Worm (Caenorhabditis elegans): ENCODE data around the gene F52D10.4.

F52D10.4 gene

DNA sequence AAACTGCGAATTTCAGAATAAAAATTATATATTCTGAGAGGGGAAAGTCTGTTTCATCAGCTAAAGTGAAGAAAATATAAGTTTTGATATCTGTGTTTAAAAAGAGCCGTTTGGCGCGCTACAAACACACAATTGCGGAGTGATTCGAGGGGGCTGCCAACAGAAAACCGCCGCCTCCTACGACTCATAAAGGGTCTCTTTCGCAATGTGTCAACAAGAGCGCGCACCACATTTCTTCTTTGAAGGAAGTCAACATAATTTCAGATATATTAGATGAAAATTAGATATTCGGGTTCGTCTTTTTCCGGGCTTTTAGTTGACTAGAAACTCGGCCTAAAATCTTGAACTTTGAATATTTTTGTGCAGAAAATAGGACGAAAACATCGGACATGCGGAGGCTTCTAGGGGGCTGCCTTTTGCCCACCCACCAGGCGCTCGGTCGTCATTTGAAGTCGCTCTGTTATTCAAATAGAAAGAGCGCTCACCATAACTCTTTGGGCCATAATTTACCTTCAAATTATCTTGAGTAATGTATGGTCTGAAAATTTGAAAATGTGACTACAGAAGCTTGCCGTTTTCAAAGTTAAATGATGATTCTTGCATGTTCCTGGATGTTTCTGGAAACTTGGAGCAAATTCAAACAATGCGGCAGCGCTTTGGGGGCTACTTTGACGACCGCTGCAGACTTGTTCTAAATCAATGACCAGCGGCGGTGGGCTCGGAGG lies 11.3 kb upstream of the F52D10.4 start:
- peak; percentile 99 for TF ChIP-seq ztf-26 (tag; optimal IDR thresholded peaks at IDR 0.05)
- TF ChIP-seq ccch-3 (GFP tag; optimal IDR thresholded peaks at IDR 0.05) = no peak
- TF ChIP-seq ceh-27 (GFP tag; optimal IDR thresholded peaks at IDR 0.05) = peak; percentile 40
- peak; percentile 96 for TF ChIP-seq nfyb-1 (GFP tag; IDR thresholded peaks at IDR 0.05)
- peak; percentile 62 for TF ChIP-seq snpc-4 (GFP tag; optimal IDR thresholded peaks at IDR 0.05)
- peak in 2 of 4 experiments; percentile 81 to 82 for TF ChIP-seq snpc-4 (tag; optimal IDR thresholded peaks at IDR 0.05)
- TF ChIP-seq lin-26 (GFP tag; IDR thresholded peaks at IDR 0.05) = peak; percentile 90
- TF ChIP-seq madf-3 (GFP tag; IDR thresholded peaks at IDR 0.05) = peak; percentile 54; the same call in 1 of the 2 replicates
- peak; percentile 89 for TF ChIP-seq C06A6.2 (GFP tag; conservative IDR thresholded peaks at IDR 0.05)
- TF ChIP-seq aptf-2 (GFP tag; conservative IDR thresholded peaks at IDR 0.05) = peak; percentile 75
- TF ChIP-seq efl-1 (GFP tag; optimal IDR thresholded peaks at IDR 0.05) = peak; percentile 37
- TF ChIP-seq aptf-3 (GFP tag; IDR thresholded peaks at IDR 0.05) = no peak
- TF ChIP-seq pha-4 (tag; optimal IDR thresholded peaks at IDR 0.05) = no peak
- TF ChIP-seq repo-1 (tag; optimal IDR thresholded peaks at IDR 0.05) = peak; percentile 95
- no peak for TF ChIP-seq hlh-26 (GFP tag; conservative IDR thresholded peaks at IDR 0.05)
- TF ChIP-seq snpc-1.3 (tag; optimal IDR thresholded peaks at IDR 0.05; ENCODE audit: insufficient read depth) = no peak
- TF ChIP-seq F55B11.4 (tag; optimal IDR thresholded peaks at IDR 0.05; ENCODE audit: borderline replicate concordance, insufficient read depth) = no peak
- no peak for TF ChIP-seq fkh-3 (tag; optimal IDR thresholded peaks at IDR 0.05)
- peak; percentile 95 for TF ChIP-seq pbrm-1 (GFP tag; IDR thresholded peaks at IDR 0.05)
- TF ChIP-seq nhr-90 (tag; optimal IDR thresholded peaks at IDR 0.05) = peak; percentile 97
- TF ChIP-seq hsf-1 (GFP tag; IDR thresholded peaks at IDR 0.05) = no peak
- TF ChIP-seq nhr-27 (tag; optimal IDR thresholded peaks at IDR 0.05) = no peak
- peak; percentile 70 for TF ChIP-seq ztf-18 (tag; optimal IDR thresholded peaks at IDR 0.05)
- peak; percentile 33 for TF ChIP-seq mxl-1 (tag; optimal IDR thresholded peaks at IDR 0.05)
- no peak for TF ChIP-seq ama-1 (optimal IDR thresholded peaks at IDR 0.05)
- TF ChIP-seq ama-1 (GFP tag; optimal IDR thresholded peaks at IDR 0.05) = no peak
- peak; percentile 88 for TF ChIP-seq athp-1 (tag; optimal IDR thresholded peaks at IDR 0.05)
- peak; percentile 76 for TF ChIP-seq ZK185.1 (tag; optimal IDR thresholded peaks at IDR 0.05; ENCODE audit: poor library complexity, severe bottlenecking)
- TF ChIP-seq hmg-20 (GFP tag; IDR thresholded peaks at IDR 0.05) = no peak
- TF ChIP-seq let-607 (tag; optimal IDR thresholded peaks at IDR 0.05) = peak; percentile 86 to 87
- no peak for TF ChIP-seq sdz-38 (tag; optimal IDR thresholded peaks at IDR 0.05)
- no peak for TF ChIP-seq madf-6 (GFP tag; IDR thresholded peaks at IDR 0.05)
- no peak for TF ChIP-seq cebp-2 (GFP tag; IDR thresholded peaks at IDR 0.05)
- peak; percentile 92 for TF ChIP-seq sea-2 (GFP tag; IDR thresholded peaks at IDR 0.05)
- no peak for TF ChIP-seq ets-4 (GFP tag; optimal IDR thresholded peaks at IDR 0.05)
- TF ChIP-seq ekl-4 (GFP tag; IDR thresholded peaks at IDR 0.05) = peak; percentile 82
- no peak for TF ChIP-seq Y53F4B.3 (GFP tag; IDR thresholded peaks at IDR 0.05)
- TF ChIP-seq tbp1 (GFP tag; optimal IDR thresholded peaks at IDR 0.05) = peak; percentile 74
- TF ChIP-seq madf-10 (tag; optimal IDR thresholded peaks at IDR 0.05) = peak; percentile 90
- TF ChIP-seq ceh-40 (GFP tag; IDR thresholded peaks at IDR 0.05) = no peak
- no peak for TF ChIP-seq F49E8.2 (tag; optimal IDR thresholded peaks at IDR 0.05; ENCODE audit: insufficient read depth)
- peak; percentile 97 for TF ChIP-seq chd-7 (tag; optimal IDR thresholded peaks at IDR 0.05)
- TF ChIP-seq die-1 (tag; optimal IDR thresholded peaks at IDR 0.05) = peak; percentile 83
- no peak for TF ChIP-seq lag-1 (GFP tag; IDR thresholded peaks at IDR 0.05)
- TF ChIP-seq let-526 (GFP tag; IDR thresholded peaks at IDR 0.05) = peak; percentile 69; the same call in 1 of the 2 replicates
- TF ChIP-seq ceh-58 (GFP tag; IDR thresholded peaks at IDR 0.05) = no peak
- TF ChIP-seq F57A8.1 (GFP tag; optimal IDR thresholded peaks at IDR 0.05) = peak; percentile 68
- peak; percentile 40; the same call in 1 of the 2 replicates for TF ChIP-seq C17E4.6 (GFP tag; IDR thresholded peaks at IDR 0.05)

Data from whole organism, young adult.